Fruit fly (Drosophila melanogaster): ENCODE measurements around the gene kra.

dm6 chr3R:5622985-5623630 lies 22.2 kb upstream of the kra start:
- TF ChIP-seq CG7368 (GFP tag; optimal IDR thresholded peaks at IDR 0.05) (no peak), acj6 (GFP tag; optimal IDR thresholded peaks at IDR 0.05) (no peak), Smox (GFP tag; optimal IDR thresholded peaks at IDR 0.05) (no peak), spab (GFP tag; optimal IDR thresholded peaks at IDR 0.05) (peak; percentile 8), CG8119 (GFP tag; IDR thresholded peaks at IDR 0.05) (no peak), salr (GFP tag; optimal IDR thresholded peaks at IDR 0.05) (no peak), CG11294 (GFP tag; IDR thresholded peaks at IDR 0.05) (no peak), CG6163 (GFP tag; IDR thresholded peaks at IDR 0.05) (no peak), esn (GFP tag; optimal IDR thresholded peaks at IDR 0.05) (peak; percentile 34), CG34406 (GFP tag; optimal IDR thresholded peaks at IDR 0.05) (no peak)

Measured in whole organism, prepupa.